Worm (Caenorhabditis elegans) whole organism, young adult: ENCODE measurements around the gene mltn-6.

Source experiments
- ceh-40 ChIP-seq: fragments of 200-800 bp; sonication (Bioruptor generic); IDR thresholded peaks from 2 replicates; pipeline ENCODE4 v1.3.6; 2022; ENCODE audit warnings: missing genetic modification characterization, missing compliant biosample characterization
- efl-1 ChIP-seq: fragments of 150-350 bp; optimal IDR thresholded peaks from 2 replicates; lab custom pipeline; 2014; ENCODE audit warnings: missing biosample characterization, missing genetic modification reagents, missing genetic modification characterization
- ekl-4 ChIP-seq: fragments of 200-800 bp; sonication (Bioruptor generic); IDR thresholded peaks from 2 replicates; pipeline ENCODE4 v1.3.6; 2022; ENCODE audit warnings: missing genetic modification reagents, missing genetic modification characterization, missing compliant biosample characterization
- madf-10 ChIP-seq: sonication (generic microtip); optimal IDR thresholded peaks from 2 replicates; lab custom pipeline; 2016; ENCODE audit warnings: mild to moderate bottlenecking, missing genetic modification characterization, missing compliant biosample characterization
- madf-8 ChIP-seq: fragments of 200-800 bp; sonication (Bioruptor generic); conservative IDR thresholded peaks from 2 replicates; pipeline ENCODE4 v1.3.6; 2022; ENCODE audit warnings: missing genetic modification reagents, missing genetic modification characterization, missing compliant biosample characterization

ce11 chrV:331245-331644, 33.5 kb upstream of the mltn-6 start:
- no peak for TF ChIP-seq madf-10 (tag; lab: Kevin White, UChicago)
- no peak for TF ChIP-seq ceh-40 (GFP tag; lab: Robert Waterston, UW)
- TF ChIP-seq madf-8 (GFP tag; lab: Robert Waterston, UW): no peak
- no peak for TF ChIP-seq ekl-4 (GFP tag; lab: Robert Waterston, UW)
- no peak for TF ChIP-seq efl-1 (GFP tag; lab: Kevin White, UChicago)
